Fruit fly (Drosophila melanogaster): ENCODE measurements around the gene CG5447.

DNA sequence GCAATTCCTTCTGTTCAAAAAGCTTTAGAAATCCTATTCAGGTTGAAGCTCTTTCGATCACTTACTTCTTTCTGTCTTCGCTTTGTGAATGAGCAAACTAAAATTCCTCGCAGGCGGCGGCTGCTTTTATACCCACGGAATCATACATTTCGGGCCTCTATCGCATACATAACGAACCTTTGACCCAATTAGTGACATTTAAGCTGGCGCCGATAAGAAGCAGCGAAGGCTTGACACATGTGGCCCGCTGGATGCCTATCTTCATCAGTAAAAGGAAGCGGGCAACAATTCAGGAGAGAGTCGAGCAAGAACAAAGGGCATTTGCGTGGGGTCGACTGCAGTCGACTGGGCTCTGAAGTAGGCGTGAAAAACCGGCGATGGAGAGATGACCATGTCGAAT is 26.7 kb upstream of the CG5447 start, which contains the start of gene CG34291:
- no peak for TF ChIP-seq CG8478 (optimal IDR thresholded peaks at IDR 0.05)
- no peak for TF ChIP-seq CTCF (optimal IDR thresholded peaks at IDR 0.05)
